Worm (Caenorhabditis elegans) whole organism, L2 larva: ENCODE data around the gene W08F4.13.
"Not testable (repeated sequence)": the region's sequence is repeated elsewhere in the genome, so short reads cannot be mapped to it uniquely, and the experiment has no call there.

Source experiments
- C34F6.9 ChIP-seq: fragments of 150-350 bp; optimal IDR thresholded peaks from 2 replicates; lab custom pipeline; 2014; ENCODE audit warnings: missing biosample characterization, missing genetic modification characterization
- F13H6.1 ChIP-seq: sonication (generic microtip); optimal IDR thresholded peaks from 2 replicates; lab custom pipeline; 2016; ENCODE audit warnings: missing genetic modification characterization, missing compliant biosample characterization
- ZK546.5 ChIP-seq: sonication (generic microtip); optimal IDR thresholded peaks from 2 replicates; lab custom pipeline; 2017; ENCODE audit warnings: missing biosample characterization, missing genetic modification characterization
- blmp-1 ChIP-seq: sonication (generic microtip); optimal IDR thresholded peaks from 2 replicates; lab custom pipeline; 2017; ENCODE audit warnings: missing genetic modification characterization, mild to moderate bottlenecking, missing compliant biosample characterization, antibody characterized with exemption, moderate library complexity; ENCODE audit not compliant: insufficient read depth
- ceh-82 ChIP-seq: fragments of 150-350 bp; optimal IDR thresholded peaks from 2 replicates; lab custom pipeline; 2014; ENCODE audit warnings: missing biosample characterization, missing genetic modification characterization
- crh-2 ChIP-seq: sonication (generic microtip); optimal IDR thresholded peaks from 2 replicates; lab custom pipeline; 2017; ENCODE audit warnings: missing biosample characterization, missing genetic modification characterization
- dmd-4 ChIP-seq: sonication (generic microtip); optimal IDR thresholded peaks from 2 replicates; lab custom pipeline; 2017; ENCODE audit warnings: missing biosample characterization, missing genetic modification characterization
- egl-27 ChIP-seq: sonication (generic microtip); optimal IDR thresholded peaks from 3 replicates; lab custom pipeline; 2017; ENCODE audit warnings: missing biosample characterization, missing genetic modification reagents, missing genetic modification characterization
- elt-1 ChIP-seq: fragments of 150-350 bp; optimal IDR thresholded peaks from 2 replicates; lab custom pipeline; 2014; ENCODE audit warnings: missing biosample characterization, missing genetic modification characterization
- fos-1 ChIP-seq: fragments of 150-350 bp; optimal IDR thresholded peaks from 2 replicates; lab custom pipeline; 2014; ENCODE audit warnings: missing biosample characterization, missing genetic modification characterization
- gmeb-1 ChIP-seq: fragments of 150-350 bp; optimal IDR thresholded peaks from 2 replicates; lab custom pipeline; 2014; ENCODE audit warnings: missing biosample characterization, missing genetic modification characterization
- lin-11 ChIP-seq: fragments of 150-350 bp; sonication (generic microtip); optimal IDR thresholded peaks from 2 replicates; lab custom pipeline; 2014; ENCODE audit warnings: missing biosample characterization, missing genetic modification characterization, inconsistent platforms, mixed read lengths
- lin-13 ChIP-seq: fragments of 150-350 bp; optimal IDR thresholded peaks from 2 replicates; lab custom pipeline; 2014; ENCODE audit warnings: missing biosample characterization, missing genetic modification reagents, missing genetic modification characterization
- lin-39 ChIP-seq: fragments of 150-350 bp; optimal IDR thresholded peaks from 2 replicates; lab custom pipeline; 2014; ENCODE audit warnings: missing biosample characterization, missing genetic modification reagents, missing genetic modification characterization
- lsy-2 ChIP-seq, 2 experiments: fragments of 150-350 bp in 1 of 2; sonication (generic microtip) in 1 of 2; optimal IDR thresholded peaks; 2 replicates each; lab custom pipeline; 2014 to 2017; ENCODE audit warnings: missing biosample characterization in 2 of 2, missing genetic modification characterization in 2 of 2
- mab-5 ChIP-seq: fragments of 150-350 bp; optimal IDR thresholded peaks from 2 replicates; lab custom pipeline; 2014; ENCODE audit warnings: missing biosample characterization, missing genetic modification characterization
- mbf-1 ChIP-seq: sonication (generic microtip); optimal IDR thresholded peaks from 2 replicates; lab custom pipeline; 2017; ENCODE audit warnings: missing biosample characterization, missing genetic modification characterization
- nhr-11 ChIP-seq: fragments of 150-350 bp; optimal IDR thresholded peaks from 2 replicates; lab custom pipeline; 2014; ENCODE audit warnings: missing biosample characterization, missing genetic modification characterization
- nhr-12 ChIP-seq: fragments of 150-350 bp; optimal IDR thresholded peaks from 2 replicates; lab custom pipeline; 2014; ENCODE audit warnings: missing biosample characterization, missing genetic modification characterization
- nhr-129 ChIP-seq: fragments of 150-350 bp; optimal IDR thresholded peaks from 2 replicates; lab custom pipeline; 2014; ENCODE audit warnings: missing biosample characterization, missing genetic modification characterization
- nhr-25 ChIP-seq: fragments of 150-350 bp; sonication (generic microtip); optimal IDR thresholded peaks from 3 replicates; lab custom pipeline; 2014; ENCODE audit warnings: missing biosample characterization, missing genetic modification characterization
- nhr-77 ChIP-seq: fragments of 150-350 bp; optimal IDR thresholded peaks from 2 replicates; lab custom pipeline; 2014; ENCODE audit warnings: missing biosample characterization, missing genetic modification characterization
- peb-1 ChIP-seq: fragments of 150-350 bp; optimal IDR thresholded peaks from 2 replicates; lab custom pipeline; 2014; ENCODE audit warnings: missing biosample characterization, missing genetic modification characterization
- sma-3 ChIP-seq: sonication (generic microtip); optimal IDR thresholded peaks from 2 replicates; lab custom pipeline; 2016; ENCODE audit warnings: missing genetic modification reagents, missing genetic modification characterization, missing compliant biosample characterization
- sma-9 ChIP-seq, 2 experiments: fragments of 150-350 bp in 1 of 2; sonication (generic microtip) in 1 of 2; optimal IDR thresholded peaks; 2 replicates each; lab custom pipeline; 2014 to 2016; ENCODE audit warnings: missing genetic modification characterization in 2 of 2, mild to moderate bottlenecking in 1 of 2, missing biosample characterization in 1 of 2, missing compliant biosample characterization in 1 of 2, missing genetic modification reagents in 1 of 2, moderate library complexity in 1 of 2
- snpc-4 ChIP-seq: fragments of 150-350 bp; optimal IDR thresholded peaks from 2 replicates; lab custom pipeline; 2014; ENCODE audit warnings: missing biosample characterization, missing genetic modification characterization
- unc-55 ChIP-seq: fragments of 150-350 bp; sonication (generic microtip); optimal IDR thresholded peaks from 3 replicates; lab custom pipeline; 2014; ENCODE audit warnings: missing biosample characterization, missing genetic modification reagents, missing genetic modification characterization
- ztf-1 ChIP-seq: fragments of 200-800 bp; sonication (Bioruptor generic); conservative IDR thresholded peaks from 2 replicates; pipeline ENCODE4 v1.3.6; 2022; ENCODE audit warnings: missing genetic modification characterization, missing compliant biosample characterization

The W08F4.13 gene

ce11 chrII:612361-612760 lies 27.8 kb downstream of the W08F4.13 start, which contains the start of gene clec-118:
TSS of gene clec-118 (minus strand) at chrII:612461.
- not testable (repeated sequence) for TF ChIP-seq sma-9 (GFP tag; optimal IDR thresholded peaks at IDR 0.05; lab: Kevin White, UChicago); sma-9 (tag; optimal IDR thresholded peaks at IDR 0.05; lab: Kevin White, UChicago); fos-1 (tag; lab: Kevin White, UChicago); ZK546.5 (tag; lab: Kevin White, UChicago)

- no peak for TF ChIP-seq snpc-4
- no peak for TF ChIP-seq mbf-1 (tag; lab: Kevin White, UChicago)
- TF ChIP-seq F13H6.1 (tag; lab: Kevin White, UChicago): no peak
- no peak for TF ChIP-seq nhr-11 (tag; lab: Kevin White, UChicago)
These were observed 30.1 kb downstream of the W08F4.13 start for ce11 chrII:614701-615100.

ce11 chrII:621141-621540 lies 36.5 kb downstream of the W08F4.13 start:
- TF ChIP-seq crh-2 (tag; lab: Kevin White, UChicago): peak; percentile 14
- TF ChIP-seq fos-1 (tag; lab: Kevin White, UChicago): peak; percentile 96
- peak; percentile 41 for TF ChIP-seq gmeb-1
- TF ChIP-seq nhr-11 (tag; lab: Kevin White, UChicago): no peak

ce11 chrII:622478-622877 lies 37.9 kb downstream of the W08F4.13 start:
- TF ChIP-seq fos-1 (tag; lab: Kevin White, UChicago): peak; percentile 61
- TF ChIP-seq nhr-129: peak; percentile 35
- no peak for TF ChIP-seq lin-39
- TF ChIP-seq C34F6.9 (tag; lab: Kevin White, UChicago): peak; percentile 43
- TF ChIP-seq F13H6.1 (tag; lab: Kevin White, UChicago): peak; percentile 29
- TF ChIP-seq peb-1: no peak
- peak; percentile 33 for TF ChIP-seq lin-13 (GFP tag; lab: Kevin White, UChicago)
- TF ChIP-seq sma-9 (GFP tag; optimal IDR thresholded peaks at IDR 0.05; lab: Kevin White, UChicago): peak; percentile 19
- no peak for TF ChIP-seq sma-9 (tag; optimal IDR thresholded peaks at IDR 0.05; lab: Kevin White, UChicago)
- TF ChIP-seq nhr-77 (tag; lab: Kevin White, UChicago): no peak
- peak; percentile 59 for TF ChIP-seq unc-55
- TF ChIP-seq mab-5: peak; percentile 4
- TF ChIP-seq, all 48 proteins: peak for 8

ce11 chrII:624443-624842 lies 39.8 kb downstream of the W08F4.13 start, which contains the start of gene T04B8.5:
TSS of gene T04B8.5 (minus strand) at chrII:624543.
- TF ChIP-seq fos-1 (tag; lab: Kevin White, UChicago) (no peak), ztf-1 (GFP tag; lab: Robert Waterston, UW) (no peak), dmd-4 (no peak), ZK546.5 (tag; lab: Kevin White, UChicago) (no peak), nhr-12 (tag; lab: Kevin White, UChicago) (no peak), unc-55 (no peak), nhr-25 (tag; lab: Kevin White, UChicago) (no peak), elt-1 (tag; lab: Kevin White, UChicago) (no peak)

ce11 chrII:625926-626325 lies 41.3 kb downstream of the W08F4.13 start:
- TF ChIP-seq nhr-25 (tag; lab: Kevin White, UChicago) (peak; percentile 73), nhr-129 (peak; percentile 36), ceh-82 (tag; lab: Kevin White, UChicago) (no peak), ztf-1 (GFP tag; lab: Robert Waterston, UW) (no peak), sma-3 (GFP tag; lab: Kevin White, UChicago) (peak; percentile 56), lsy-2 (tag; optimal IDR thresholded peaks at IDR 0.05; lab: Kevin White, UChicago) (no peak), fos-1 (tag; lab: Kevin White, UChicago) (peak; percentile 63), crh-2 (tag; lab: Kevin White, UChicago) (peak; percentile 3), peb-1 (no peak), C34F6.9 (tag; lab: Kevin White, UChicago) (peak; percentile 46), blmp-1 (tag; lab: Kevin White, UChicago) (peak; percentile 4), gmeb-1 (peak; percentile 53), sma-9 (GFP tag; optimal IDR thresholded peaks at IDR 0.05; lab: Kevin White, UChicago) (peak; percentile 59), sma-9 (tag; optimal IDR thresholded peaks at IDR 0.05; lab: Kevin White, UChicago) (no peak), egl-27 (tag; lab: Kevin White, UChicago) (peak; percentile 1), F13H6.1 (tag; lab: Kevin White, UChicago) (peak; percentile 74)

- TF ChIP-seq lin-11 (tag; lab: Kevin White, UChicago) (no peak), crh-2 (tag; lab: Kevin White, UChicago) (no peak)
These were observed 42.6 kb downstream of the W08F4.13 start, which contains the start of gene arrd-1 for ce11 chrII:627205-627604. TSS of gene arrd-1 (plus strand) at chrII:627505.
